Fruit fly (Drosophila melanogaster) whole organism, embryonic: ENCODE data around the gene mirr.

Experiments
- Atf-2 ChIP-seq: fragments of 200-800 bp; sonication (Bioruptor generic); optimal IDR thresholded peaks from 2 replicates; lab custom pipeline; 2016; ENCODE audit warnings: missing biosample characterization, missing genetic modification characterization
- Atf6 ChIP-seq: fragments of 200-800 bp; sonication (Bioruptor generic); IDR thresholded peaks from 2 replicates; pipeline ENCODE4 v1.3.6; 2022; ENCODE audit warnings: missing biosample characterization, missing genetic modification characterization
- BEAF-32 ChIP-seq: fragments of 200-800 bp; sonication (Bioruptor generic); optimal IDR thresholded peaks from 3 replicates; lab custom pipeline; 2017; ENCODE audit warnings: missing biosample characterization, missing genetic modification characterization, mild to moderate bottlenecking, moderate library complexity, missing genetic modification reagents
- CG10274 ChIP-seq: fragments of 200-800 bp; sonication (Bioruptor generic); optimal IDR thresholded peaks from 3 replicates; lab custom pipeline; 2017; ENCODE audit warnings: missing biosample characterization, mild to moderate bottlenecking, missing genetic modification characterization
- CG10462 ChIP-seq: fragments of 200-800 bp; sonication (Bioruptor generic); optimal IDR thresholded peaks from 2 replicates; lab custom pipeline; 2016; ENCODE audit warnings: missing biosample characterization, missing genetic modification characterization
- CG10543 ChIP-seq: fragments of 200-800 bp; sonication (Bioruptor generic); optimal IDR thresholded peaks from 3 replicates; lab custom pipeline; 2017; ENCODE audit warnings: missing biosample characterization, mild to moderate bottlenecking, missing genetic modification characterization, moderate library complexity
- CG11695 ChIP-seq: fragments of 200-800 bp; sonication (Bioruptor generic); IDR thresholded peaks from 3 replicates; pipeline ENCODE4 v1.3.6; 2022; ENCODE audit warnings: missing biosample characterization, missing genetic modification characterization
- CG12942 ChIP-seq: fragments of 200-800 bp; sonication (Bioruptor generic); optimal IDR thresholded peaks from 3 replicates; lab custom pipeline; 2016; ENCODE audit warnings: missing biosample characterization, missing genetic modification characterization
- CG13287 ChIP-seq: fragments of 200-800 bp; sonication (Bioruptor generic); IDR thresholded peaks from 2 replicates; pipeline ENCODE4 v1.3.6; 2022; ENCODE audit warnings: missing biosample characterization, missing genetic modification characterization; ENCODE audit not compliant: partially characterized antibody
- CG14710 ChIP-seq: fragments of 200-800 bp; sonication (Bioruptor generic); optimal IDR thresholded peaks from 3 replicates; lab custom pipeline; 2019; ENCODE audit warnings: missing biosample characterization, mild to moderate bottlenecking, missing genetic modification characterization, moderate library complexity
- CG14860 ChIP-seq: fragments of 200-800 bp; sonication (Bioruptor generic); IDR thresholded peaks from 3 replicates; pipeline ENCODE4 v1.3.6; 2022; ENCODE audit warnings: missing biosample characterization, missing genetic modification characterization; ENCODE audit not compliant: partially characterized antibody
- CG15514 ChIP-seq: fragments of 200-800 bp; sonication (Bioruptor generic); optimal IDR thresholded peaks from 3 replicates; lab custom pipeline; 2017; ENCODE audit warnings: missing biosample characterization, missing genetic modification characterization, mild to moderate bottlenecking, moderate library complexity, missing genetic modification reagents
- CG16813 ChIP-seq: fragments of 200-800 bp; sonication (Bioruptor generic); IDR thresholded peaks from 3 replicates; pipeline ENCODE4 v1.3.6; 2022; ENCODE audit warnings: missing biosample characterization, missing genetic modification characterization; ENCODE audit not compliant: partially characterized antibody
- CG17361 ChIP-seq: fragments of 200-800 bp; sonication (Bioruptor generic); IDR thresholded peaks from 3 replicates; pipeline ENCODE4 v1.3.6; 2022; ENCODE audit warnings: missing biosample characterization, missing genetic modification characterization
- CG2116 ChIP-seq: fragments of 200-800 bp; sonication (Bioruptor generic); optimal IDR thresholded peaks from 3 replicates; lab custom pipeline; 2018; ENCODE audit warnings: missing biosample characterization, mild to moderate bottlenecking, missing genetic modification characterization
- CG30020 ChIP-seq: fragments of 200-800 bp; optimal IDR thresholded peaks from 2 replicates; lab custom pipeline; 2019; ENCODE audit warnings: missing biosample characterization, mild to moderate bottlenecking, missing genetic modification characterization, moderate library complexity
- CG6791 ChIP-seq: fragments of 200-800 bp; sonication (Bioruptor generic); IDR thresholded peaks from 3 replicates; pipeline ENCODE4 v1.3.6; 2022; ENCODE audit warnings: missing biosample characterization, missing genetic modification characterization; ENCODE audit not compliant: partially characterized antibody
- CG9797 ChIP-seq: fragments of 200-800 bp; sonication (Bioruptor generic); optimal IDR thresholded peaks from 3 replicates; lab custom pipeline; 2018; ENCODE audit warnings: missing biosample characterization, mild to moderate bottlenecking, missing genetic modification characterization
- CoRest ChIP-seq: fragments of 200-800 bp; sonication (Bioruptor generic); optimal IDR thresholded peaks from 3 replicates; lab custom pipeline; 2018; ENCODE audit warnings: missing biosample characterization, mild to moderate bottlenecking, missing genetic modification characterization, moderate library complexity
- Deaf1 ChIP-seq: fragments of 200-800 bp; optimal IDR thresholded peaks from 3 replicates; lab custom pipeline; 2019; ENCODE audit warnings: missing biosample characterization, mild to moderate bottlenecking, missing genetic modification characterization, moderate library complexity
- Dek ChIP-seq: fragments of 200-800 bp; sonication (Bioruptor generic); optimal IDR thresholded peaks from 3 replicates; lab custom pipeline; 2019; ENCODE audit warnings: missing biosample characterization, mild to moderate bottlenecking, missing genetic modification characterization, moderate library complexity
- Dfd ChIP-seq, 2 experiments: fragments of >200 bp; optimal IDR thresholded peaks; 2 replicates each; lab custom pipeline; 2017; ENCODE audit warnings: missing biosample characterization in 2 of 2, missing genetic modification characterization in 2 of 2
- E2f2 ChIP-seq: fragments of 200-800 bp; sonication (Bioruptor generic); IDR thresholded peaks from 2 replicates; pipeline ENCODE4 v1.3.6; 2022; ENCODE audit warnings: missing biosample characterization, missing genetic modification characterization
- Eip74EF ChIP-seq, 2 experiments: fragments of 200-800 bp in 1 of 2; fragments of >200 bp in 1 of 2; sonication (Bioruptor generic) in 1 of 2; optimal IDR thresholded peaks; 2 replicates each; lab custom pipeline; 2017 to 2019; ENCODE audit warnings: missing biosample characterization in 2 of 2, missing genetic modification characterization in 2 of 2, mild to moderate bottlenecking in 1 of 2, moderate library complexity in 1 of 2
- Hey ChIP-seq: fragments of 200-800 bp; sonication (Bioruptor generic); optimal IDR thresholded peaks from 3 replicates; lab custom pipeline; 2018; ENCODE audit warnings: missing biosample characterization, mild to moderate bottlenecking, missing genetic modification characterization
- Lhr ChIP-seq: fragments of 200-800 bp; sonication (Bioruptor generic); optimal IDR thresholded peaks from 3 replicates; lab custom pipeline; 2017; ENCODE audit warnings: mild to moderate bottlenecking, missing biosample characterization, missing genetic modification reagents, missing genetic modification characterization
- Ptx1 ChIP-seq: fragments of 200-800 bp; sonication (Bioruptor generic); IDR thresholded peaks from 2 replicates; pipeline ENCODE4 v1.3.6; 2022; ENCODE audit warnings: missing biosample characterization, missing genetic modification characterization
- amos ChIP-seq: fragments of 200-800 bp; sonication (Bioruptor generic); IDR thresholded peaks from 2 replicates; pipeline ENCODE4 v1.3.6; 2022; ENCODE audit warnings: missing biosample characterization, missing genetic modification characterization; ENCODE audit not compliant: partially characterized antibody
- ase ChIP-seq: fragments of 200-800 bp; sonication (Bioruptor generic); IDR thresholded peaks from 3 replicates; pipeline ENCODE4 v1.3.6; 2022; ENCODE audit warnings: missing biosample characterization, missing genetic modification characterization
- bbx ChIP-seq: fragments of 200-800 bp; sonication (Bioruptor generic); IDR thresholded peaks from 2 replicates; pipeline ENCODE4 v1.3.6; 2022; ENCODE audit warnings: missing biosample characterization, missing genetic modification characterization; ENCODE audit not compliant: partially characterized antibody
- chinmo ChIP-seq: fragments of 200-800 bp; sonication (Bioruptor generic); IDR thresholded peaks from 4 replicates; pipeline ENCODE4 v1.3.6; 2022; ENCODE audit warnings: missing biosample characterization, missing genetic modification characterization; ENCODE audit not compliant: partially characterized antibody
- dm ChIP-seq: fragments of 200-800 bp; sonication (Bioruptor generic); optimal IDR thresholded peaks from 3 replicates; lab custom pipeline; 2016; ENCODE audit warnings: missing biosample characterization, missing genetic modification characterization
- emc ChIP-seq: fragments of 200-800 bp; sonication (Bioruptor generic); optimal IDR thresholded peaks from 2 replicates; lab custom pipeline; 2016; ENCODE audit warnings: missing biosample characterization, missing genetic modification characterization
- eve ChIP-seq, 2 experiments: fragments of >200 bp; optimal IDR thresholded peaks; 2 replicates each; lab custom pipeline; 2017; ENCODE audit warnings: missing biosample characterization in 2 of 2, missing genetic modification characterization in 2 of 2
- fd64A ChIP-seq: fragments of 200-800 bp; sonication (Bioruptor generic); optimal IDR thresholded peaks from 3 replicates; lab custom pipeline; 2018; ENCODE audit warnings: missing biosample characterization, mild to moderate bottlenecking, missing genetic modification characterization
- hb ChIP-seq: fragments of 200-800 bp; sonication (Bioruptor generic); IDR thresholded peaks from 3 replicates; pipeline ENCODE4 v1.3.6; 2022; ENCODE audit warnings: missing biosample characterization, missing genetic modification characterization; ENCODE audit not compliant: partially characterized antibody
- ind ChIP-seq: fragments of 200-800 bp; sonication (Bioruptor generic); optimal IDR thresholded peaks from 3 replicates; lab custom pipeline; 2016; ENCODE audit warnings: missing biosample characterization, missing genetic modification characterization
- kah ChIP-seq: fragments of 200-800 bp; sonication (Bioruptor generic); optimal IDR thresholded peaks from 2 replicates; lab custom pipeline; 2018; ENCODE audit warnings: missing biosample characterization, mild to moderate bottlenecking, missing genetic modification characterization
- knrl ChIP-seq: fragments of 200-800 bp; sonication (Bioruptor generic); IDR thresholded peaks from 3 replicates; pipeline ENCODE4 v1.3.6; 2022; ENCODE audit warnings: missing biosample characterization, missing genetic modification characterization; ENCODE audit not compliant: partially characterized antibody
- mam ChIP-seq: fragments of 200-800 bp; sonication (Bioruptor generic); optimal IDR thresholded peaks from 3 replicates; lab custom pipeline; 2016; ENCODE audit warnings: missing biosample characterization, missing genetic modification characterization
- oc ChIP-seq: fragments of 200-800 bp; sonication (Bioruptor generic); optimal IDR thresholded peaks from 2 replicates; lab custom pipeline; 2018; ENCODE audit warnings: missing biosample characterization, mild to moderate bottlenecking, missing genetic modification characterization, moderate library complexity
- pita ChIP-seq: fragments of 200-800 bp; sonication (Bioruptor generic); optimal IDR thresholded peaks from 2 replicates; lab custom pipeline; 2017; ENCODE audit warnings: missing biosample characterization, mild to moderate bottlenecking, missing genetic modification characterization
- pzg ChIP-seq: fragments of 200-800 bp; sonication (Bioruptor generic); optimal IDR thresholded peaks from 3 replicates; lab custom pipeline; 2018; ENCODE audit warnings: missing biosample characterization, mild to moderate bottlenecking, missing genetic modification characterization, moderate library complexity
- ro ChIP-seq: fragments of 200-800 bp; sonication (Bioruptor generic); IDR thresholded peaks from 2 replicates; pipeline ENCODE4 v1.3.6; 2022; ENCODE audit warnings: missing biosample characterization, missing genetic modification characterization
- sqz ChIP-seq: fragments of 200-800 bp; sonication (Bioruptor generic); optimal IDR thresholded peaks from 3 replicates; lab custom pipeline; 2018; ENCODE audit warnings: missing biosample characterization, mild to moderate bottlenecking, missing genetic modification characterization
- tll ChIP-seq, 2 experiments: fragments of 200-800 bp in 1 of 2; fragments of >200 bp in 1 of 2; sonication (Bioruptor generic) in 1 of 2; optimal IDR thresholded peaks; 2 replicates each; lab custom pipeline; 2017 to 2019; ENCODE audit warnings: missing biosample characterization in 2 of 2, missing genetic modification characterization in 2 of 2, mild to moderate bottlenecking in 1 of 2, moderate library complexity in 1 of 2
- tna ChIP-seq: fragments of 200-800 bp; sonication (Bioruptor generic); IDR thresholded peaks from 2 replicates; pipeline ENCODE4 v1.3.6; 2022; ENCODE audit warnings: missing biosample characterization, missing genetic modification characterization; ENCODE audit not compliant: partially characterized antibody

The mirr gene

dm6 chr3L:12729601-12730000 lies 36.2 kb downstream of the mirr start:
- TF ChIP-seq Atf-2 (GFP tag; lab: Kevin White, UChicago) (no peak), CG10462 (no peak), CG11695 (GFP tag; lab: Robert Waterston, UW) (no peak), ind (GFP tag; lab: Kevin White, UChicago) (no peak), oc (tag; lab: Kevin White, UChicago) (peak; percentile 8), Atf6 (GFP tag; lab: Robert Waterston, UW) (no peak), fd64A (GFP tag; lab: Kevin White, UChicago) (no peak), CG30020 (tag; lab: Kevin White, UChicago) (no peak), tll (GFP tag; optimal IDR thresholded peaks at IDR 0.05; lab: Kevin White, UChicago) (peak in 1 of 2 experiments; percentile 90), dm (GFP tag; lab: Kevin White, UChicago) (no peak), CG10543 (no peak), Hey (tag; lab: Kevin White, UChicago) (peak; percentile 97), CG10274 (GFP tag; lab: Kevin White, UChicago) (no peak), Deaf1 (tag; lab: Kevin White, UChicago) (no peak), chinmo (GFP tag; lab: Robert Waterston, UW) (0 out of 4 replicates have a peak, but pooled peaks have one; percentile 19)

dm6 chr3L:12732742-12733141 lies 39.3 kb downstream of the mirr start:
- TF ChIP-seq knrl (GFP tag; lab: Robert Waterston, UW) (peak; percentile 64), CG12942 (GFP tag; lab: Kevin White, UChicago) (no peak), Ptx1 (no peak), CG11695 (GFP tag; lab: Robert Waterston, UW) (no peak), pita (GFP tag; lab: Kevin White, UChicago) (peak; percentile 52), ase (GFP tag; lab: Robert Waterston, UW) (no peak), tna (GFP tag; lab: Robert Waterston, UW) (peak; percentile 71), mam (GFP tag; lab: Kevin White, UChicago) (no peak), CG9797 (GFP tag; lab: Kevin White, UChicago) (no peak), Dek (tag; lab: Kevin White, UChicago) (no peak), ro (no peak), BEAF-32 (GFP tag; lab: Kevin White, UChicago) (peak; percentile 54), CG2116 (peak; percentile 79), CG14710 (tag; lab: Kevin White, UChicago) (peak; percentile 13), CG14860 (GFP tag; lab: Robert Waterston, UW) (peak; percentile 38; the same call in 1 of the 3 replicates), Eip74EF (GFP tag; optimal IDR thresholded peaks at IDR 0.05; lab: Kevin White, UChicago) (no peak), CG13287 (GFP tag; lab: Robert Waterston, UW) (peak; percentile 77), Dfd (GFP tag; optimal IDR thresholded peaks at IDR 0.05; lab: Kevin White, UChicago) (no peak), pzg (GFP tag; lab: Kevin White, UChicago) (peak; percentile 48), CG15514 (GFP tag; lab: Kevin White, UChicago) (peak; percentile 99), amos (GFP tag; lab: Robert Waterston, UW) (peak; percentile 75; the same call in 1 of the 2 replicates), eve (GFP tag; optimal IDR thresholded peaks at IDR 0.05; lab: Kevin White, UChicago) (no peak), CG17361 (GFP tag; lab: Robert Waterston, UW) (peak; percentile 68; the same call in 2 of the 3 replicates), hb (GFP tag; lab: Robert Waterston, UW) (peak; percentile 13; the same call in 1 of the 3 replicates), chinmo (GFP tag; lab: Robert Waterston, UW) (peak; percentile 66; the same call in 1 of the 4 replicates), kah (GFP tag; lab: Kevin White, UChicago) (no peak), sqz (GFP tag; lab: Kevin White, UChicago) (no peak), CG16813 (GFP tag; lab: Robert Waterston, UW) (peak; percentile 64; the same call in 2 of the 3 replicates), emc (GFP tag; lab: Kevin White, UChicago) (no peak), CoRest (no peak), E2f2 (GFP tag; lab: Robert Waterston, UW) (peak; percentile 100), CG6791 (GFP tag; lab: Robert Waterston, UW) (peak; percentile 69), Lhr (GFP tag; lab: Kevin White, UChicago) (peak; percentile 33), bbx (GFP tag; lab: Robert Waterston, UW) (peak; percentile 72; the same call in 1 of the 2 replicates)
